Worm (Caenorhabditis elegans): Measurements from ENCODE around the gene F39E9.6.
"Not testable (repeated sequence)": the region's sequence is repeated elsewhere in the genome, so short reads cannot be mapped to it uniquely, and the experiment has no call there.

Gene F39E9.6

DNA sequence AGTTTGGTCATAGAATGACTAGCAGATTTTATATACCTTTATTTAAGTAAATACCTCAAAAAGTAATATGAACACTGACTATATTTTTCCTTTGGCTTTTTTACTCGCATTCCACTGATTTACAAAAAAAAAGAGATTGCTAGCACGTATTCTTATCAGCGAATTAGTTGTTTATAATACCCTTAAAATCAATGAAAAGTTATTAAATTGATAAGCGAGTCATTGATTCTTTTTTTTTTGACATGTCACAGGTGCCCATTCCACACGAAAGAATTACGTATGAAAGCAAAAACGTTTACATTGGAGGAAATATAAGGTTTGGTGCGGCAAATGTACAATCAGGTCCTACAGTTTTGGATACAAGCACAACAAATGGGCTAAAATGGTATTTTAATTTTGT is 18.1 kb downstream of the F39E9.6 start, which contains the start of gene btb-17 (continued):
- TF ChIP-seq ces-1 (GFP tag; optimal IDR thresholded peaks at IDR 0.05) (no peak), lir-3 (tag; optimal IDR thresholded peaks at IDR 0.05) (no peak)

DNA sequence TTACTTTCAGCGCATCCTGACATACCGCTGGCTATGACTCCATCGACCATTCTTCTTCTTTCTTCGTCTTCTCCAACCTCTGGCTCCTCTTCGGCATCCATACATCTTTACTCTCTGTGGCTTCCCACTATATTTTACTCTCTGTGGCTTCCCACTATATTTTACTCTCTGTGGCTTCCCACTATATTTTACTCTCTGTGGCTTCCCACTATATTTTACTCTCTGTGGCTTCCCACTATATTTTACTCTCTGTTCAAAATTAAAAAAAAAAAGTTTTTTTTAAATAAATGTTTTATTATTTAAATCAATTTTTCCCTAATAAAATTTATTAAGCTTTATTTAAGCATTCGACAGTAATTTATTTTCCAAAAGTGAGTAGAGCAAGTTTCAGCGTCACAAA is 22.8 kb downstream of the F39E9.6 start, which contains the start of gene F39E9.14:
F39E9.14 (minus strand) TSS at position 101 of the 400 bp plus-strand sequence.
- not testable (repeated sequence) for TF ChIP-seq nhr-76 (tag; optimal IDR thresholded peaks at IDR 0.05); ctbp-1 (GFP tag; IDR thresholded peaks at IDR 0.05); lsy-2 (tag; optimal IDR thresholded peaks at IDR 0.05)

DNA sequence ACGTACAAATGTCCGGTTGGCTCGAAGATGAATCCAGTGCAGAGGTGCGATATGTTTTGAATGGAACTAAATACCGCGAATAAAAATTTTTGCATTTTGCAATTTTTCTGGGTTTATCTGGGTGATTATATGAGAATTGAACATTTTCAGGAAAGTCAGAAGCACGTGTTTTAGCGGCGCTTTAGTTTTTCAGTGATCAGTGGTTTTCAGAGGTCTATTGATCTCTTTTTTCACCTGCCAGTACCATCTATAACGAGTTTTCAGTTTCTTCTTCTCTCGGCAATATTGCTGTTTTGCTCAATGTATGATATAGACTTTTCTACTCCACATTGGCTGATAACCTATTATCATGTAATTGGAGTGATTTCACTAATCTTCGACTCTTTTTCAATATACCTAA is 26.3 kb downstream of the F39E9.6 start, which contains the start of gene sri-63:
sri-63 (plus strand) TSS at position 301 of the 400 bp plus-strand sequence.
- TF ChIP-seq ctbp-1 (GFP tag; IDR thresholded peaks at IDR 0.05) (no peak), unc-62 (GFP tag; optimal IDR thresholded peaks at IDR 0.05 in 1 of 2) (peak in 1 of 2 experiments; percentile 46), unc-62 (tag; optimal IDR thresholded peaks at IDR 0.05) (no peak), F37D6.2 (tag; optimal IDR thresholded peaks at IDR 0.05) (no peak), saeg-2 (GFP tag; IDR thresholded peaks at IDR 0.05) (no peak), duxl-1 (tag; optimal IDR thresholded peaks at IDR 0.05; ENCODE audit: poor library complexity) (no peak), spr-3 (GFP tag; optimal IDR thresholded peaks at IDR 0.05) (no peak)

DNA sequence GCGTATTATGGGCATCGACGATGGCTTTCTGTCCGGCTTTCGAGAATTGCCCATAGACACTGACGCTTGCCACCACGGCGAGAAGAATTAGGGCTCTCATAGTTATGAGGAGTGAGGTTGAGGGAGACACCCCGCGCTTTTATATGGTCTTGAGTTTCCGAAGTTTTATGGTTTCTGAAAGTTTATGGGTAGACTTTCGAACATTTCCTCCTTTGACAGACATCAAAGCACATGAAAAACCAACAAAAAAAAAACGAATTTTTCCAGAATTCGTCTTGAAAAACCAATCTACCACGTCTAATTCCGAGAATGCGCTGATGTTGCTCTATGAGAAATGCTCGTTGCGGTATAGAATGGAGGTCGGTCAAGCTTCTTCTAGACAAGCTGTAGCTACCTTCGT is 28.8 kb downstream of the F39E9.6 start, which contains the start of gene scl-15:
scl-15 (minus strand) TSS at position 101 of the 400 bp plus-strand sequence.
- TF ChIP-seq lin-38 (GFP tag; IDR thresholded peaks at IDR 0.05) (no peak), jun-1 (tag; optimal IDR thresholded peaks at IDR 0.05) (no peak), arid-1 (GFP tag; conservative IDR thresholded peaks at IDR 0.05) (no peak), lir-3 (tag; optimal IDR thresholded peaks at IDR 0.05) (no peak), nhr-111 (GFP tag; optimal IDR thresholded peaks at IDR 0.05) (no peak), saeg-2 (GFP tag; IDR thresholded peaks at IDR 0.05) (no peak)

DNA sequence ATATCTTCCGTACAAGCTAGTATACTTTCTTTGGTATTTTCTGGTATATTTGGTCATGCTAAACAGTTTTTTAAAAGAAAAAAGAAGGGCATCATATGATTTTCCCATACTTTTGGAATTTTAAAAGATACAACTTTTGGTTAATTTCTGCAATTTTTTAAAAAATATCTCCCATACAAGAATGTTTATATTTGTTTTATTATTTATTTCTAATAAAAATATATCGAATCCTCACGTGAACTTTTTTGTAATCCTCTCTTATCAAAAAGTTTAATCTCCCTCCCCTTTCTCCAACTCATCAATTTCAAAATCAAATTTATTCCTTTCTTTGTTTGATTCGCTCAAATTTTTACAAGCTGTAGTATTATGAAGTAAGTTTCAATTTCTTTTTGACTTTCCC is 31.0 kb downstream of the F39E9.6 start, which contains the start of gene nep-13:
nep-13 (plus strand) TSS at position 301 of the 400 bp plus-strand sequence.
- TF ChIP-seq dmd-9 (GFP tag; IDR thresholded peaks at IDR 0.05) (no peak), lin-29 (GFP tag; IDR thresholded peaks at IDR 0.05) (no peak), ceh-32 (tag; optimal IDR thresholded peaks at IDR 0.05; ENCODE audit: poor library complexity) (no peak), Y105C5A.15 (GFP tag; IDR thresholded peaks at IDR 0.05) (no peak), unc-130 (GFP tag; optimal IDR thresholded peaks at IDR 0.05) (no peak), Y75B8A.6 (GFP tag; IDR thresholded peaks at IDR 0.05) (no peak), snpc-1.2 (GFP tag; IDR thresholded peaks at IDR 0.05) (no peak), hlh-30 (tag; optimal IDR thresholded peaks at IDR 0.05; ENCODE audit: insufficient read depth) (no peak), egl-27 (tag; optimal IDR thresholded peaks at IDR 0.05) (no peak), nhr-237 (tag; optimal IDR thresholded peaks at IDR 0.05) (no peak), F10B5.3 (tag; optimal IDR thresholded peaks at IDR 0.05) (no peak), nhr-41 (GFP tag; IDR thresholded peaks at IDR 0.05) (no peak), ceh-82 (tag; optimal IDR thresholded peaks at IDR 0.05) (no peak), skn-1 (tag; optimal IDR thresholded peaks at IDR 0.05) (no peak), nhr-28 (tag; optimal IDR thresholded peaks at IDR 0.05) (no peak), dmd-8 (GFP tag; IDR thresholded peaks at IDR 0.05) (no peak), nhr-76 (tag; optimal IDR thresholded peaks at IDR 0.05) (no peak), rbr-2 (tag; optimal IDR thresholded peaks at IDR 0.05) (no peak)

DNA sequence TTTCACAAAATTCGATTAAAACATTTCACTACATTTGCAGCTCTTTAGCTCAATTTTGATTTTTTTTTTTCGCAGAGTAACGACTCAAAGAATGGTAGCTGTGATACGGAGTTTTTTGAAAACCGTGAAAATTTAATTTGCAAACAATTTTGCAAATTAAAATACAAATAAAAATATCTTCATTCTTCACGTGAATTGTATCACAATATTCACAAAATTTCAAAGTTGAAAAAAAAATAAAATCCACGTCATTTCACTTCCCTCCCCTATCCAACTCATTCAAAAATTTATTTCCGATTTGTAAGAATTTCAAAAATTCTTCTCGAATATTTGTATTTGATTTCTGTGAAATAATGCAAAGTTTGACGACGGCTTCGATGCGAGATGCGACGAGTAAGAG is 34.7 kb downstream of the F39E9.6 start, which contains the start of gene wht-4:
wht-4 (plus strand) TSS at position 301 of the 400 bp plus-strand sequence.
- TF ChIP-seq ceh-44 (GFP tag; IDR thresholded peaks at IDR 0.05) (no peak), unc-62 (GFP tag; optimal IDR thresholded peaks at IDR 0.05 in 1 of 2) (peak in 1 of 2 experiments; percentile 62), unc-62 (tag; optimal IDR thresholded peaks at IDR 0.05) (no peak)
